Worm (Caenorhabditis elegans) whole organism, L1 larva: Measurements from ENCODE around the gene srh-135.

Experiments used
- C04F5.9 ChIP-seq: sonication (generic microtip); optimal IDR thresholded peaks from 2 replicates; lab custom pipeline; 2016; ENCODE audit warnings: missing genetic modification characterization, missing compliant biosample characterization
- C16A3.4 ChIP-seq: fragments of 150-350 bp; optimal IDR thresholded peaks from 2 replicates; lab custom pipeline; 2014; ENCODE audit warnings: missing biosample characterization, missing genetic modification characterization
- C34B4.2 ChIP-seq: sonication (generic microtip); optimal IDR thresholded peaks from 2 replicates; lab custom pipeline; 2017; ENCODE audit warnings: mild to moderate bottlenecking, missing genetic modification characterization, missing compliant biosample characterization
- F16B12.6 ChIP-seq: fragments of 150-350 bp; optimal IDR thresholded peaks from 2 replicates; lab custom pipeline; 2014; ENCODE audit warnings: missing biosample characterization, missing genetic modification characterization
- Y116A8C.19 ChIP-seq: sonication (generic microtip); optimal IDR thresholded peaks from 2 replicates; lab custom pipeline; 2016; ENCODE audit warnings: missing compliant biosample characterization, missing genetic modification characterization, borderline replicate concordance
- alr-1 ChIP-seq: fragments of 200-800 bp; sonication (Bioruptor generic); optimal IDR thresholded peaks from 2 replicates; lab custom pipeline; 2018; ENCODE audit warnings: borderline replicate concordance, mild to moderate bottlenecking, missing genetic modification characterization, missing compliant biosample characterization
- aly-2 ChIP-seq: fragments of 150-350 bp; optimal IDR thresholded peaks from 2 replicates; lab custom pipeline; 2014; ENCODE audit warnings: missing biosample characterization, missing genetic modification characterization
- ama-1 ChIP-seq: fragments of 150-350 bp; optimal IDR thresholded peaks from 2 replicates; lab custom pipeline; 2014
- ceh-63 ChIP-seq: fragments of 200-800 bp; sonication (Bioruptor generic); optimal IDR thresholded peaks from 2 replicates; lab custom pipeline; 2018; ENCODE audit warnings: mild to moderate bottlenecking, missing genetic modification characterization, missing compliant biosample characterization
- ceh-8 ChIP-seq: fragments of 200-800 bp; sonication (Bioruptor generic); optimal IDR thresholded peaks from 2 replicates; lab custom pipeline; 2018; ENCODE audit warnings: mild to moderate bottlenecking, missing genetic modification characterization, moderate library complexity, missing compliant biosample characterization
- ceh-82 ChIP-seq, 3 experiments: fragments of 150-350 bp in 1 of 3; sonication (generic microtip) in 2 of 3; optimal IDR thresholded peaks; 2 replicates each; lab custom pipeline; 2014 to 2017; ENCODE audit warnings: missing biosample characterization in 3 of 3, missing genetic modification characterization in 3 of 3
- ceh-88 ChIP-seq: fragments of 200-800 bp; sonication (Bioruptor generic); IDR thresholded peaks from 2 replicates; pipeline ENCODE4 v1.3.6; 2022; ENCODE audit warnings: missing genetic modification characterization, missing compliant biosample characterization
- ces-1 ChIP-seq: fragments of 150-350 bp; optimal IDR thresholded peaks from 2 replicates; lab custom pipeline; 2014; ENCODE audit warnings: missing biosample characterization, missing genetic modification reagents, missing genetic modification characterization
- dpl-1 ChIP-seq, 3 experiments: fragments of 150-350 bp in 2 of 3; sonication (generic microtip) in 1 of 3; optimal IDR thresholded peaks; 2 replicates each; lab custom pipeline; 2014 to 2017; ENCODE audit warnings: missing biosample characterization in 3 of 3, missing genetic modification characterization in 3 of 3, missing genetic modification reagents in 3 of 3
- efl-1 ChIP-seq, 4 experiments: fragments of 150-350 bp; optimal IDR thresholded peaks in 3 of 4; peaks in 1 of 4; 1 replicate in 1 of 4; 2 replicates in 3 of 4; lab custom pipeline; 2014; ENCODE audit warnings: missing biosample characterization in 2 of 4, missing genetic modification characterization in 2 of 4, missing genetic modification reagents in 2 of 4
- efl-3 ChIP-seq: fragments of 200-800 bp; sonication (Bioruptor generic); optimal IDR thresholded peaks from 2 replicates; lab custom pipeline; 2018; ENCODE audit warnings: mild to moderate bottlenecking, missing genetic modification characterization, missing compliant biosample characterization
- elt-3 ChIP-seq, 6 experiments: fragments of 150-350 bp in 1 of 6; sonication (generic microtip); optimal IDR thresholded peaks; 2 replicates each; lab custom pipeline; 2017 to 2018; ENCODE audit warnings: missing biosample characterization in 6 of 6, missing genetic modification characterization in 6 of 6, inconsistent platforms in 1 of 6
- fkh-10 ChIP-seq: sonication (generic microtip); optimal IDR thresholded peaks from 2 replicates; lab custom pipeline; 2017; ENCODE audit warnings: missing biosample characterization, missing genetic modification reagents, missing genetic modification characterization
- fkh-4 ChIP-seq: sonication (generic microtip); optimal IDR thresholded peaks from 2 replicates; lab custom pipeline; 2016; ENCODE audit warnings: missing compliant biosample characterization, missing genetic modification characterization, borderline replicate concordance
- hpl-2 ChIP-seq: fragments of 150-350 bp; optimal IDR thresholded peaks from 2 replicates; lab custom pipeline; 2014; ENCODE audit warnings: missing biosample characterization, missing genetic modification reagents, missing genetic modification characterization
- irx-1 ChIP-seq: sonication (generic microtip); optimal IDR thresholded peaks from 2 replicates; lab custom pipeline; 2016; ENCODE audit warnings: missing genetic modification characterization, missing compliant biosample characterization
- isw-1 ChIP-seq: fragments of 200-800 bp; sonication (Bioruptor generic); IDR thresholded peaks from 2 replicates; pipeline ENCODE4 v1.3.6; 2022; ENCODE audit warnings: missing genetic modification characterization, missing compliant biosample characterization
- lin-13 ChIP-seq: fragments of 150-350 bp; optimal IDR thresholded peaks from 2 replicates; lab custom pipeline; 2014; ENCODE audit warnings: missing biosample characterization, missing genetic modification reagents, missing genetic modification characterization
- lin-14 ChIP-seq: fragments of 200-800 bp; sonication (Bioruptor generic); optimal IDR thresholded peaks from 2 replicates; lab custom pipeline; 2018; ENCODE audit warnings: mild to moderate bottlenecking, missing genetic modification characterization, moderate library complexity, missing compliant biosample characterization
- lin-35 ChIP-seq, 2 experiments: fragments of 150-350 bp; optimal IDR thresholded peaks; 2 replicates each; lab custom pipeline; 2014; ENCODE audit warnings: missing biosample characterization in 2 of 2, missing genetic modification characterization in 2 of 2, missing genetic modification reagents in 2 of 2
- lir-3 ChIP-seq: sonication (generic microtip); optimal IDR thresholded peaks from 2 replicates; lab custom pipeline; 2016; ENCODE audit warnings: mild to moderate bottlenecking, missing genetic modification characterization, moderate library complexity, missing compliant biosample characterization; ENCODE audit not compliant: poor library complexity
- mab-9 ChIP-seq: fragments of 200-800 bp; sonication (Bioruptor generic); IDR thresholded peaks from 2 replicates; pipeline ENCODE4 v1.3.6; 2022; ENCODE audit warnings: missing genetic modification reagents, missing genetic modification characterization, missing compliant biosample characterization
- mef-2 ChIP-seq: fragments of 150-350 bp; optimal IDR thresholded peaks from 2 replicates; lab custom pipeline; 2014; ENCODE audit warnings: missing biosample characterization, missing genetic modification characterization
- nhr-28 ChIP-seq: fragments of 150-350 bp; optimal IDR thresholded peaks from 2 replicates; lab custom pipeline; 2014; ENCODE audit warnings: missing biosample characterization, missing genetic modification characterization
- nhr-71 ChIP-seq: sonication (generic microtip); optimal IDR thresholded peaks from 2 replicates; lab custom pipeline; 2016; ENCODE audit warnings: mild to moderate bottlenecking, missing genetic modification characterization, moderate library complexity, missing compliant biosample characterization
- nhr-76 ChIP-seq: sonication (generic microtip); optimal IDR thresholded peaks from 2 replicates; lab custom pipeline; 2017; ENCODE audit warnings: missing biosample characterization, missing genetic modification characterization
- nhr-90 ChIP-seq: sonication (generic microtip); optimal IDR thresholded peaks from 2 replicates; lab custom pipeline; 2016; ENCODE audit warnings: mild to moderate bottlenecking, missing genetic modification characterization, missing compliant biosample characterization; ENCODE audit not compliant: poor library complexity
- pqm-1 ChIP-seq: sonication (generic microtip); optimal IDR thresholded peaks from 3 replicates; lab custom pipeline; 2017; ENCODE audit warnings: missing biosample characterization, missing genetic modification characterization
- rnt-1 ChIP-seq: sonication (generic microtip); optimal IDR thresholded peaks from 2 replicates; lab custom pipeline; 2016; ENCODE audit warnings: mild to moderate bottlenecking, missing genetic modification characterization, moderate library complexity, missing compliant biosample characterization
- snu-23 ChIP-seq: sonication (generic microtip); optimal IDR thresholded peaks from 2 replicates; lab custom pipeline; 2016; ENCODE audit warnings: missing genetic modification characterization, missing compliant biosample characterization
- sox-4 ChIP-seq: sonication (generic microtip); optimal IDR thresholded peaks from 2 replicates; lab custom pipeline; 2016; ENCODE audit warnings: missing genetic modification characterization, missing compliant biosample characterization
- sup-37 ChIP-seq: fragments of 200-800 bp; sonication (Bioruptor generic); optimal IDR thresholded peaks from 2 replicates; lab custom pipeline; 2018; ENCODE audit warnings: mild to moderate bottlenecking, missing genetic modification characterization, missing compliant biosample characterization
- tlp-1 ChIP-seq: fragments of 150-350 bp; optimal IDR thresholded peaks from 2 replicates; lab custom pipeline; 2014; ENCODE audit warnings: missing biosample characterization, missing genetic modification characterization
- unc-130 ChIP-seq: fragments of 150-350 bp; optimal IDR thresholded peaks from 2 replicates; lab custom pipeline; 2017; ENCODE audit warnings: missing biosample characterization, missing genetic modification characterization, inconsistent platforms
- unc-30 ChIP-seq: sonication (generic microtip); optimal IDR thresholded peaks from 2 replicates; lab custom pipeline; 2017; ENCODE audit warnings: missing biosample characterization, missing genetic modification characterization
- unc-62 ChIP-seq: fragments of 150-350 bp; optimal IDR thresholded peaks from 2 replicates; lab custom pipeline; 2014; ENCODE audit warnings: missing biosample characterization, missing genetic modification reagents, missing genetic modification characterization
- unc-86 ChIP-seq: sonication (generic microtip); optimal IDR thresholded peaks from 2 replicates; lab custom pipeline; 2016; ENCODE audit warnings: missing genetic modification characterization, missing compliant biosample characterization
- unc-98 ChIP-seq: fragments of 200-800 bp; sonication (Bioruptor generic); IDR thresholded peaks from 2 replicates; pipeline ENCODE4 v1.3.6; 2022; ENCODE audit warnings: missing genetic modification characterization, missing compliant biosample characterization
- xbp-1 ChIP-seq: sonication (generic microtip); optimal IDR thresholded peaks from 2 replicates; lab custom pipeline; 2016; ENCODE audit warnings: missing genetic modification characterization, missing compliant biosample characterization
- zag-1 ChIP-seq: fragments of 150-350 bp; optimal IDR thresholded peaks from 2 replicates; lab custom pipeline; 2014; ENCODE audit warnings: missing biosample characterization, missing genetic modification characterization
- ztf-11 ChIP-seq, 2 experiments: sonication (generic microtip); optimal IDR thresholded peaks; 2 replicates each; lab custom pipeline; 2016 to 2017; ENCODE audit warnings: missing genetic modification characterization in 2 of 2, missing biosample characterization in 1 of 2, missing compliant biosample characterization in 1 of 2
- ztf-4 ChIP-seq: fragments of 150-350 bp; optimal IDR thresholded peaks from 2 replicates; lab custom pipeline; 2014; ENCODE audit warnings: missing biosample characterization, missing genetic modification characterization

Gene srh-135

ce11 chrII:10252048-10252447 is 25.1 kb upstream of the srh-135 start:
- TF ChIP-seq unc-30, result no peak
- TF ChIP-seq xbp-1 (tag; lab: Kevin White, UChicago), result no peak
- TF ChIP-seq mab-9, result no peak
- TF ChIP-seq nhr-71, result no peak
- TF ChIP-seq ceh-82 (tag; optimal IDR thresholded peaks at IDR 0.05; lab: Kevin White, UChicago), result no peak
- TF ChIP-seq ztf-4, result no peak

- no peak for TF ChIP-seq lin-14 (GFP tag; lab: Kevin White, UChicago)
- TF ChIP-seq aly-2 (tag; lab: Kevin White, UChicago), result peak; percentile 22
- TF ChIP-seq C04F5.9 (tag; lab: Kevin White, UChicago), result no peak
- TF ChIP-seq fkh-4 (tag; lab: Kevin White, UChicago), result no peak
- TF ChIP-seq hpl-2 (GFP tag; lab: Kevin White, UChicago), result no peak
- no peak for TF ChIP-seq unc-130 (tag; lab: Kevin White, UChicago)
- TF ChIP-seq F16B12.6, result no peak
- TF ChIP-seq Y116A8C.19 (tag; lab: Kevin White, UChicago), result no peak
- TF ChIP-seq efl-1 (optimal IDR thresholded peaks at IDR 0.05; lab: Kevin White, UChicago), result no peak
- peak in 1 of 2 experiments; percentile 1 for TF ChIP-seq efl-1 (GFP tag; optimal IDR thresholded peaks at IDR 0.05 in 1 of 2; lab: Kevin White, UChicago)
Observed at ce11 chrII:10250966-10251365, 24.0 kb upstream of the srh-135 start, which contains the start of gene F54B3.1. Gene F54B3.1, plus strand, starts transcription at chrII:10251266.

- TF ChIP-seq alr-1 (tag; lab: Kevin White, UChicago) (no peak), unc-30 (no peak), lin-35 (GFP tag; optimal IDR thresholded peaks at IDR 0.05; lab: Kevin White, UChicago) (peak; percentile 80 to 88), snu-23 (GFP tag; lab: Kevin White, UChicago) (peak; percentile 92), isw-1 (GFP tag; lab: Robert Waterston, UW) (peak; percentile 97), unc-86 (tag; lab: Kevin White, UChicago) (peak; percentile 90), pqm-1 (tag; lab: Kevin White, UChicago) (no peak), lin-13 (GFP tag; lab: Kevin White, UChicago) (peak; percentile 90), lir-3 (tag; lab: Kevin White, UChicago) (peak; percentile 90), dpl-1 (GFP tag; optimal IDR thresholded peaks at IDR 0.05; lab: Kevin White, UChicago) (peak; percentile 78 to 84 (median 81)), ama-1 (no peak), C34B4.2 (tag; lab: Kevin White, UChicago) (no peak), sox-4 (tag; lab: Kevin White, UChicago) (peak; percentile 66), ceh-63 (GFP tag; lab: Kevin White, UChicago) (peak; percentile 83), unc-62 (GFP tag; lab: Kevin White, UChicago) (no peak), ceh-88 (peak; percentile 83), ces-1 (GFP tag; lab: Kevin White, UChicago) (no peak), efl-3 (GFP tag; lab: Kevin White, UChicago) (no peak), ceh-8 (GFP tag; lab: Kevin White, UChicago) (peak; percentile 64), zag-1 (tag; lab: Kevin White, UChicago) (no peak), sup-37 (no peak), elt-3 (tag; optimal IDR thresholded peaks at IDR 0.05; lab: Kevin White, UChicago) (peak in 3 of 6 experiments; percentile 48 to 65 (median 58)), mef-2 (no peak), irx-1 (peak; percentile 74), nhr-28 (no peak), fkh-10 (GFP tag; lab: Kevin White, UChicago) (peak; percentile 66), rnt-1 (tag; lab: Kevin White, UChicago) (peak; percentile 99), efl-1 (optimal IDR thresholded peaks at IDR 0.05; lab: Kevin White, UChicago) (peak; percentile 87 to 89), efl-1 (GFP tag; optimal IDR thresholded peaks at IDR 0.05 in 1 of 2; lab: Kevin White, UChicago) (peak; percentile 79 to 98), hpl-2 (GFP tag; lab: Kevin White, UChicago) (no peak), C04F5.9 (tag; lab: Kevin White, UChicago) (peak; percentile 83), C16A3.4 (peak; percentile 76), ztf-11 (tag; optimal IDR thresholded peaks at IDR 0.05; lab: Kevin White, UChicago) (peak in 1 of 2 experiments; percentile 91), tlp-1 (tag; lab: Kevin White, UChicago) (no peak), nhr-76 (tag; lab: Kevin White, UChicago) (no peak), nhr-90 (tag; lab: Kevin White, UChicago) (peak; percentile 93), ztf-4 (peak; percentile 59), unc-98 (GFP tag; lab: Robert Waterston, UW) (peak; percentile 97)
Observed at ce11 chrII:10248355-10249041, 21.6 kb upstream of the srh-135 start, which contains the start of gene atad-3. Gene atad-3, plus strand, starts transcription at chrII:10248991.
